Fruit fly (Drosophila melanogaster) whole organism, adult: ENCODE results near the gene srl.
A peak's percentile ranks its signal among the peaks of the same experiment; 100 is the strongest.

Experiments
- CG33017 ChIP-seq: fragments of 200-800 bp; sonication (Bioruptor generic); optimal IDR thresholded peaks from 2 replicates; lab custom pipeline; 2018; ENCODE audit warnings: missing biosample characterization, mild to moderate bottlenecking, missing genetic modification characterization, moderate library complexity
- kay ChIP-seq: fragments of 200-800 bp; sonication (Bioruptor generic); peaks from one replicate; lab custom pipeline; 2016; ENCODE audit warnings: missing biosample characterization, missing genetic modification characterization, borderline replicate concordance
- pad ChIP-seq: fragments of 200-800 bp; sonication (Bioruptor generic); optimal IDR thresholded peaks from 3 replicates; lab custom pipeline; 2017; ENCODE audit warnings: missing biosample characterization, missing genetic modification characterization, mild to moderate bottlenecking, moderate library complexity, missing genetic modification reagents
- tj ChIP-seq: fragments of 200-800 bp; sonication (Bioruptor generic); optimal IDR thresholded peaks from 3 replicates; lab custom pipeline; 2017; ENCODE audit warnings: missing biosample characterization, mild to moderate bottlenecking, missing genetic modification characterization, moderate library complexity

DNA sequence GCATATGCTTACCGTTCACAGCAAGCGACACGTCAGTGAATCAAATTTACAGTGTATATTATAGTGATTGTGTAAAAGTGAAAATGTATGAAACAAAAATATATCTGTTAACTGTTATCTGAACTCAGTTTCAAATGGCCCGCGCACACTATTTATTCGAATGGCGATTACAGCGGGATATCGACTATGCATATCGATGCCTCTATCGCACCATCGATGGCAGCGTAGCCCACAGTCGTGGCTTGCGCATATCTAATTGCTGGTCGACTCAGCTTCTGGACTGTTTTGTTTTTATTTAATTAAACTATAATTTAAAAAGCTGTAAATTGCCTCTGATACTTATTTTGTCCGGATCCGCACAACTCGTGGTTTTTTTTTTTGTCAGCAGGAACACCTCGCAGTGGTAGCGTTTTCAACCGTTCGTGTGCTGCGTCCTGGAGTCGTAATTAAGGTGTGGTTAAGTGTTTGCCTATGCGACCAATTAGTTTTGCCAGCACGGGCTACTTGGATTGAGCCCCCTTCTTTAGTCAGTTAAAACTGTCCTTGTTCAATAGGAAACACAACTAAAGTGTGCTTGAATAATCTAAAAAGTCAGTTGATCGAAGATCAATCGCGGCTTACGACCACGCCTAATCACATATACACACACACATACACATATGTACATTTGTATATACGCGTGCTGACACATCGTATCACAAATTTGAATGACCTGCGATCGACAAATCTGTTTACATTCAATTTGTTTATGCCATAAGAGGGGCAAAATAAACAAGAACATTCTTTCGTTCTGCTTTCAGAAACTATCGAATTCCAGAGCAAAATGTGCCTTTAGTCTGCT is 47.8 kb downstream of the srl start, which contains the start of gene Cont:
- TF ChIP-seq CG33017 (tag; lab: Kevin White, UChicago) (no peak), kay (GFP tag; lab: Kevin White, UChicago) (no peak), pad (GFP tag; lab: Kevin White, UChicago) (no peak), tj (GFP tag; lab: Kevin White, UChicago) (peak; percentile 52)
